Fruit fly (Drosophila melanogaster) whole organism, embryonic: ENCODE data around the gene LysRS.

ENCODE experiments used
- Abd-B ChIP-seq: fragments of 200-800 bp; sonication (Bioruptor generic); optimal IDR thresholded peaks from 2 replicates; lab custom pipeline; 2018; ENCODE audit warnings: missing biosample characterization, mild to moderate bottlenecking, missing genetic modification characterization, moderate library complexity
- CG12769 ChIP-seq: fragments of 200-800 bp; sonication (Bioruptor generic); optimal IDR thresholded peaks from 2 replicates; lab custom pipeline; 2019; ENCODE audit warnings: missing biosample characterization, mild to moderate bottlenecking, missing genetic modification characterization, moderate library complexity
- CG14710 ChIP-seq: fragments of 200-800 bp; sonication (Bioruptor generic); optimal IDR thresholded peaks from 3 replicates; lab custom pipeline; 2019; ENCODE audit warnings: missing biosample characterization, mild to moderate bottlenecking, missing genetic modification characterization, moderate library complexity
- CG15011 ChIP-seq: fragments of 200-800 bp; sonication (Bioruptor generic); optimal IDR thresholded peaks from 3 replicates; lab custom pipeline; 2018; ENCODE audit warnings: missing biosample characterization, mild to moderate bottlenecking, missing genetic modification characterization
- CG17612 ChIP-seq: fragments of 200-800 bp; sonication (Bioruptor generic); IDR thresholded peaks from 2 replicates; pipeline ENCODE4 v1.3.6; 2022; ENCODE audit warnings: missing biosample characterization, missing genetic modification characterization
- CG18011 ChIP-seq: fragments of 200-800 bp; sonication (Bioruptor generic); optimal IDR thresholded peaks from 2 replicates; lab custom pipeline; 2017; ENCODE audit warnings: missing biosample characterization, missing genetic modification characterization, mild to moderate bottlenecking, moderate library complexity, missing genotype
- CG18599 ChIP-seq: fragments of 200-800 bp; sonication (Bioruptor generic); optimal IDR thresholded peaks from 3 replicates; lab custom pipeline; 2017; ENCODE audit warnings: missing biosample characterization, missing genetic modification characterization, mild to moderate bottlenecking, moderate library complexity, missing genetic modification reagents
- CG2116 ChIP-seq: fragments of 200-800 bp; sonication (Bioruptor generic); optimal IDR thresholded peaks from 3 replicates; lab custom pipeline; 2018; ENCODE audit warnings: missing biosample characterization, mild to moderate bottlenecking, missing genetic modification characterization
- CG2120 ChIP-seq: fragments of 200-800 bp; sonication (Bioruptor generic); optimal IDR thresholded peaks from 3 replicates; lab custom pipeline; 2016; ENCODE audit warnings: missing biosample characterization, missing genetic modification characterization
- CG3065 ChIP-seq: fragments of 200-800 bp; sonication (Bioruptor generic); optimal IDR thresholded peaks from 2 replicates; lab custom pipeline; 2016; ENCODE audit warnings: missing biosample characterization, missing genetic modification characterization
- CG3995 ChIP-seq: fragments of 200-800 bp; sonication (Bioruptor generic); optimal IDR thresholded peaks from 3 replicates; lab custom pipeline; 2016; ENCODE audit warnings: missing biosample characterization, missing genetic modification characterization
- CG4328 ChIP-seq: fragments of 200-800 bp; sonication (Bioruptor generic); optimal IDR thresholded peaks from 3 replicates; lab custom pipeline; 2017; ENCODE audit warnings: missing biosample characterization, missing genetic modification reagents, missing genetic modification characterization
- CG4360 ChIP-seq: fragments of 200-800 bp; sonication (Bioruptor generic); IDR thresholded peaks from 2 replicates; pipeline ENCODE4 v1.3.6; 2022; ENCODE audit warnings: missing biosample characterization, missing genetic modification characterization
- CG4424 ChIP-seq: fragments of 200-800 bp; sonication (Bioruptor generic); optimal IDR thresholded peaks from 3 replicates; lab custom pipeline; 2016; ENCODE audit warnings: missing biosample characterization, missing genetic modification characterization
- CG4854 ChIP-seq: fragments of 200-800 bp; sonication (Bioruptor generic); optimal IDR thresholded peaks from 2 replicates; lab custom pipeline; 2016; ENCODE audit warnings: missing biosample characterization, missing genetic modification characterization, inconsistent platforms
- CG6813 ChIP-seq: fragments of 200-800 bp; sonication (Bioruptor generic); optimal IDR thresholded peaks from 2 replicates; lab custom pipeline; 2017; ENCODE audit warnings: missing biosample characterization, missing genetic modification characterization, mild to moderate bottlenecking, moderate library complexity, missing genetic modification reagents
- CG7271 ChIP-seq: fragments of 200-800 bp; sonication (Bioruptor generic); optimal IDR thresholded peaks from 2 replicates; lab custom pipeline; 2018; ENCODE audit warnings: missing biosample characterization, mild to moderate bottlenecking, missing genetic modification characterization, moderate library complexity
- CG7357 ChIP-seq: fragments of 200-800 bp; sonication (Bioruptor generic); IDR thresholded peaks from 3 replicates; pipeline ENCODE4 v1.3.6; 2022; ENCODE audit warnings: missing biosample characterization, missing genetic modification characterization
- CG7745 ChIP-seq: fragments of 200-800 bp; sonication (Bioruptor generic); optimal IDR thresholded peaks from 2 replicates; lab custom pipeline; 2018; ENCODE audit warnings: missing biosample characterization, mild to moderate bottlenecking, missing genetic modification characterization, moderate library complexity
- CG9932 ChIP-seq: fragments of 200-800 bp; sonication (Bioruptor generic); IDR thresholded peaks from 2 replicates; pipeline ENCODE4 v1.3.6; 2022; ENCODE audit warnings: missing biosample characterization, missing genetic modification characterization
- HHEX ChIP-seq: fragments of 200-800 bp; sonication (Bioruptor generic); optimal IDR thresholded peaks from 3 replicates; lab custom pipeline; 2017; ENCODE audit warnings: missing biosample characterization, mild to moderate bottlenecking, missing genetic modification characterization, missing genetic modification reagents
- Hsf ChIP-seq: fragments of 200-800 bp; sonication (Bioruptor generic); optimal IDR thresholded peaks from 3 replicates; lab custom pipeline; 2016; ENCODE audit warnings: missing biosample characterization, missing genetic modification characterization
- Kr ChIP-seq: fragments of 200-800 bp; sonication (Bioruptor generic); optimal IDR thresholded peaks from 2 replicates; lab custom pipeline; 2017; ENCODE audit warnings: missing biosample characterization, mild to moderate bottlenecking, missing genetic modification characterization
- NK7.1 ChIP-seq: fragments of 200-800 bp; sonication (Bioruptor generic); optimal IDR thresholded peaks from 3 replicates; lab custom pipeline; 2016; ENCODE audit warnings: missing biosample characterization, missing genetic modification characterization
- Oaz ChIP-seq: fragments of 200-800 bp; sonication (Bioruptor generic); IDR thresholded peaks from 2 replicates; pipeline ENCODE4 v1.3.6; 2022; ENCODE audit warnings: missing biosample characterization, missing genetic modification characterization
- Optix ChIP-seq: fragments of 200-800 bp; sonication (Bioruptor generic); IDR thresholded peaks from 3 replicates; pipeline ENCODE4 v1.3.6; 2022; ENCODE audit warnings: missing biosample characterization, missing genetic modification characterization
- Vsx1 ChIP-seq: fragments of 200-800 bp; sonication (Bioruptor generic); optimal IDR thresholded peaks from 2 replicates; lab custom pipeline; 2017; ENCODE audit warnings: missing biosample characterization, mild to moderate bottlenecking, missing genetic modification characterization, missing genetic modification reagents
- Xbp1 ChIP-seq: fragments of 200-800 bp; sonication (Bioruptor generic); optimal IDR thresholded peaks from 3 replicates; lab custom pipeline; 2016; ENCODE audit warnings: missing biosample characterization, mild to moderate bottlenecking, missing genetic modification characterization
- amos ChIP-seq: fragments of 200-800 bp; sonication (Bioruptor generic); IDR thresholded peaks from 2 replicates; pipeline ENCODE4 v1.3.6; 2022; ENCODE audit warnings: missing biosample characterization, missing genetic modification characterization; ENCODE audit not compliant: partially characterized antibody
- ase ChIP-seq: fragments of 200-800 bp; sonication (Bioruptor generic); IDR thresholded peaks from 3 replicates; pipeline ENCODE4 v1.3.6; 2022; ENCODE audit warnings: missing biosample characterization, missing genetic modification characterization
- ato ChIP-seq: fragments of 200-800 bp; sonication (Bioruptor generic); IDR thresholded peaks from 2 replicates; pipeline ENCODE4 v1.3.6; 2022; ENCODE audit warnings: missing biosample characterization, missing genetic modification characterization; ENCODE audit not compliant: partially characterized antibody
- bbx ChIP-seq: fragments of 200-800 bp; sonication (Bioruptor generic); IDR thresholded peaks from 2 replicates; pipeline ENCODE4 v1.3.6; 2022; ENCODE audit warnings: missing biosample characterization, missing genetic modification characterization; ENCODE audit not compliant: partially characterized antibody
- crc ChIP-seq: fragments of 200-800 bp; sonication (Bioruptor generic); optimal IDR thresholded peaks from 2 replicates; lab custom pipeline; 2016; ENCODE audit warnings: missing biosample characterization, missing genetic modification characterization
- emc ChIP-seq: fragments of 200-800 bp; sonication (Bioruptor generic); optimal IDR thresholded peaks from 2 replicates; lab custom pipeline; 2016; ENCODE audit warnings: missing biosample characterization, missing genetic modification characterization
- grn ChIP-seq: fragments of 200-800 bp; sonication (Bioruptor generic); optimal IDR thresholded peaks from 3 replicates; lab custom pipeline; 2017; ENCODE audit warnings: missing biosample characterization, missing genetic modification characterization
- gro ChIP-seq: fragments of 200-800 bp; sonication (Bioruptor generic); optimal IDR thresholded peaks from 2 replicates; lab custom pipeline; 2016; ENCODE audit warnings: missing biosample characterization, missing genetic modification characterization
- mirr ChIP-seq: fragments of 200-800 bp; sonication (Bioruptor generic); optimal IDR thresholded peaks from 3 replicates; lab custom pipeline; 2018; ENCODE audit warnings: missing biosample characterization, mild to moderate bottlenecking, missing genetic modification characterization
- nerfin-2 ChIP-seq: fragments of 200-800 bp; sonication (Bioruptor generic); IDR thresholded peaks from 2 replicates; pipeline ENCODE4 v1.3.6; 2022; ENCODE audit warnings: missing biosample characterization, missing genetic modification characterization; ENCODE audit not compliant: partially characterized antibody
- oc ChIP-seq: fragments of 200-800 bp; sonication (Bioruptor generic); optimal IDR thresholded peaks from 2 replicates; lab custom pipeline; 2018; ENCODE audit warnings: missing biosample characterization, mild to moderate bottlenecking, missing genetic modification characterization, moderate library complexity
- pan ChIP-seq, 4 experiments: fragments of >200 bp in 3 of 4; fragments of 200-800 bp in 1 of 4; sonication (Bioruptor generic) in 1 of 4; optimal IDR thresholded peaks in 3 of 4; IDR thresholded peaks in 1 of 4; 2 replicates each; pipeline versions ENCODE4 v1.3.6 to Lab custom; 2017 to 2022; ENCODE audit warnings: missing biosample characterization in 2 of 4, missing genetic modification characterization in 2 of 4, mixed read lengths in 1 of 4
- salm ChIP-seq: fragments of 200-800 bp; sonication (Bioruptor generic); optimal IDR thresholded peaks from 2 replicates; lab custom pipeline; 2018; ENCODE audit warnings: missing biosample characterization, mild to moderate bottlenecking, missing genetic modification characterization
- sc ChIP-seq, 3 experiments: fragments of >200 bp in 2 of 3; fragments of 200-800 bp in 1 of 3; sonication (Bioruptor generic) in 1 of 3; optimal IDR thresholded peaks; 2 replicates in 2 of 3; 3 replicates in 1 of 3; lab custom pipeline; 2017; ENCODE audit warnings: mild to moderate bottlenecking in 1 of 3, missing biosample characterization in 1 of 3, missing genetic modification characterization in 1 of 3, missing genetic modification reagents in 1 of 3
- seq ChIP-seq: fragments of 200-800 bp; sonication (Bioruptor generic); IDR thresholded peaks from 2 replicates; pipeline ENCODE4 v1.3.6; 2022; ENCODE audit warnings: missing biosample characterization, missing genetic modification characterization
- ttk ChIP-seq: fragments of 200-800 bp; sonication (Bioruptor generic); IDR thresholded peaks from 2 replicates; pipeline ENCODE4 v2.1.2; 2022; ENCODE audit warnings: missing biosample characterization, missing genetic modification characterization
- twi ChIP-seq: fragments of 200-800 bp; optimal IDR thresholded peaks from 2 replicates; lab custom pipeline; 2019; ENCODE audit warnings: missing biosample characterization, mild to moderate bottlenecking, missing genetic modification characterization, moderate library complexity
- unc-4 ChIP-seq: fragments of 200-800 bp; sonication (Bioruptor generic); IDR thresholded peaks from 2 replicates; pipeline ENCODE4 v1.3.6; 2022; ENCODE audit warnings: missing biosample characterization, missing genetic modification characterization; ENCODE audit not compliant: partially characterized antibody
- zfh1 ChIP-seq: fragments of 200-800 bp; sonication (Bioruptor generic); IDR thresholded peaks from 3 replicates; pipeline ENCODE4 v1.3.6; 2022; ENCODE audit warnings: missing biosample characterization, missing genetic modification characterization

LysRS gene

DNA sequence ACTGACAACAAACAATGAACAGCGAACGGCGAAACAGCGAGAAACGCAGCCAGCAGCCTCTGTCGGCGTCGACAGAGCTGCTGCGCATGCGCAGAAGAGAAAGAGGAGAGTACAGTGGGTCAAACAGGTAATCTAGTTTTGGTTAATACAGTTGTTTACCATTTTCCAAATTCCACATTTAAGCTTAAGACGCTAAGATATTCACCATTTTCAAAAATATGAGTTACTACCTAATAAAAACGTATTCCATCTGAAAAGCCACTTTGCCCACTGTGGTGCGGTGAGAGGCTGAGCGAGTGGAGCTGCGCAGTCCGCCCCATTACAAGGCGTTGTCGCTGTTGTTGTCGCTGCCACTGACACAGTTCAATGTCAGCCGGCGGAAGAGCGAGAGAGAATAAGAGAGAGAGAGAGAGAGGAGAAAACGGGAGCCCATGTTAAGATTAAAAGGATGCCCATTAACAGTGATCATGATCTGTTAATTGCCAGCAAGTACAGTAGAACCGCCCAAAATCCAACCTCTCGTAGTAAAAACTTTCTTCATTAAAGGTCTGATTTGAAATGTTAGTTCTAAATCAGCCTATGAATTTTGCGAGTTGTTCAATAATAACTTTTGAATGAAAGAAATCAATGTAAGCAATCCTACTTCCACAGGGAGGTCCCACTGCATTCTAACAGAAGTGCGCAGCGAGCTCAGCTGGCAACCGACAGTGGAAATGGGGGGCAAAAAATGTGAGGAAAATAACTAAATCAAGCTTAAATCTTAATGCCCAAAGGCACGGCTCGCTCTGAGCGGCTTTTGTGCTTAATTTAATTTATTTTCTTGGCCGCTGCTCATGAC lies 42.3 kb upstream of the LysRS start:
- TF ChIP-seq CG14710 (tag; lab: Kevin White, UChicago) (peak; percentile 91), CG7357 (GFP tag; lab: Robert Waterston, UW) (peak; percentile 86), grn (GFP tag; lab: Kevin White, UChicago) (peak; percentile 54), gro (GFP tag; lab: Kevin White, UChicago) (peak; percentile 43), twi (tag; lab: Kevin White, UChicago) (peak; percentile 79), CG18011 (GFP tag; lab: Kevin White, UChicago) (peak; percentile 77), CG7271 (tag; lab: Kevin White, UChicago) (peak; percentile 46), CG9932 (GFP tag; lab: Robert Waterston, UW) (peak; percentile 67), Vsx1 (GFP tag; lab: Kevin White, UChicago) (peak; percentile 89), Optix (GFP tag; lab: Robert Waterston, UW) (peak; percentile 96), oc (tag; lab: Kevin White, UChicago) (peak; percentile 95), Abd-B (GFP tag; lab: Kevin White, UChicago) (peak; percentile 86), ase (GFP tag; lab: Robert Waterston, UW) (peak; percentile 95), zfh1 (GFP tag; lab: Robert Waterston, UW) (peak; percentile 98), unc-4 (GFP tag; lab: Robert Waterston, UW) (no peak), Kr (GFP tag; lab: Kevin White, UChicago) (peak; percentile 85), Xbp1 (GFP tag; lab: Kevin White, UChicago) (peak; percentile 95), CG15011 (GFP tag; lab: Kevin White, UChicago) (peak; percentile 78), CG4328 (GFP tag; lab: Kevin White, UChicago) (peak; percentile 53), ttk (GFP tag; lab: Robert Waterston, UW) (peak; percentile 95), CG2120 (GFP tag; lab: Kevin White, UChicago) (peak; percentile 80), Oaz (GFP tag; lab: Robert Waterston, UW) (peak; percentile 90), seq (GFP tag; lab: Robert Waterston, UW) (peak; percentile 93), CG12769 (tag; lab: Kevin White, UChicago) (peak; percentile 93), pan (optimal IDR thresholded peaks at IDR 0.05; lab: Kevin White, UChicago) (no peak), pan (GFP tag; optimal IDR thresholded peaks at IDR 0.05 in 1 of 2, IDR thresholded peaks at IDR 0.05 in 1 of 2) (peak in 1 of 2 experiments; percentile 96), CG6813 (GFP tag; lab: Kevin White, UChicago) (peak; percentile 93), CG4360 (GFP tag; lab: Robert Waterston, UW) (peak; percentile 81), CG4424 (peak; percentile 92), NK7.1 (GFP tag; lab: Kevin White, UChicago) (peak; percentile 84), CG18599 (GFP tag; lab: Kevin White, UChicago) (peak; percentile 92), bbx (no peak), CG3995 (GFP tag; lab: Kevin White, UChicago) (peak; percentile 43), CG3065 (GFP tag; lab: Kevin White, UChicago) (peak; percentile 94), emc (GFP tag; lab: Kevin White, UChicago) (peak; percentile 73), sc (optimal IDR thresholded peaks at IDR 0.05; lab: Kevin White, UChicago) (no peak), sc (GFP tag; optimal IDR thresholded peaks at IDR 0.05; lab: Kevin White, UChicago) (peak; percentile 95), ato (no peak), HHEX (GFP tag; lab: Kevin White, UChicago) (peak; percentile 92), crc (GFP tag; lab: Kevin White, UChicago) (peak; percentile 86), mirr (GFP tag; lab: Kevin White, UChicago) (no peak), amos (GFP tag; lab: Robert Waterston, UW) (no peak), CG17612 (peak; percentile 84), salm (tag; lab: Kevin White, UChicago) (peak; percentile 93), CG7745 (tag; lab: Kevin White, UChicago) (peak; percentile 19), nerfin-2 (no peak), CG4854 (GFP tag; lab: Kevin White, UChicago) (peak; percentile 83), Hsf (peak; percentile 94), CG2116 (GFP tag; lab: Kevin White, UChicago) (peak; percentile 76)
